Worm (Caenorhabditis elegans): ENCODE results near the gene F46G10.1.

The F46G10.1 gene

ce11 chrX:13264550-13264949 lies 47.0 kb downstream of the F46G10.1 start:
- TF ChIP-seq unc-86 (tag; optimal IDR thresholded peaks at IDR 0.05): peak; percentile 78
- TF ChIP-seq K02D7.2 (tag; optimal IDR thresholded peaks at IDR 0.05): peak; percentile 64
- TF ChIP-seq hlh-15 (tag; optimal IDR thresholded peaks at IDR 0.05): peak; percentile 80
- peak; percentile 56 for TF ChIP-seq fax-1 (tag; optimal IDR thresholded peaks at IDR 0.05)
- peak; percentile 76 for TF ChIP-seq Y22D7AL.16 (tag; optimal IDR thresholded peaks at IDR 0.05)
- peak; percentile 63 for TF ChIP-seq ceh-6 (GFP tag; optimal IDR thresholded peaks at IDR 0.05)
- peak; percentile 57 for TF ChIP-seq ceh-48 (tag; optimal IDR thresholded peaks at IDR 0.05)
- no peak for TF ChIP-seq ceh-22 (tag; optimal IDR thresholded peaks at IDR 0.05)
- TF ChIP-seq ama-1 (optimal IDR thresholded peaks at IDR 0.05): no peak
- TF ChIP-seq hlh-6 (tag; optimal IDR thresholded peaks at IDR 0.05): peak; percentile 83
- peak; percentile 60 for TF ChIP-seq dve-1 (tag; optimal IDR thresholded peaks at IDR 0.05)
- no peak for TF ChIP-seq elt-4 (tag; optimal IDR thresholded peaks at IDR 0.05)
- peak; percentile 62 for TF ChIP-seq T23F11.4 (GFP tag; optimal IDR thresholded peaks at IDR 0.05)
- peak; percentile 77 for TF ChIP-seq C38D4.7 (GFP tag; optimal IDR thresholded peaks at IDR 0.05)
- TF ChIP-seq pros-1 (tag; optimal IDR thresholded peaks at IDR 0.05): no peak
- peak; percentile 79 for TF ChIP-seq dmd-4 (tag; optimal IDR thresholded peaks at IDR 0.05; ENCODE audit: borderline replicate concordance)
- TF ChIP-seq mec-3 (tag; optimal IDR thresholded peaks at IDR 0.05; ENCODE audit: borderline replicate concordance): no peak
- TF ChIP-seq nhr-232 (tag; optimal IDR thresholded peaks at IDR 0.05): peak; percentile 71
- TF ChIP-seq fkh-6 (tag; optimal IDR thresholded peaks at IDR 0.05): peak; percentile 64
- TF ChIP-seq ahr-1 (tag; optimal IDR thresholded peaks at IDR 0.05): peak; percentile 31
- peak; percentile 25 for TF ChIP-seq ceh-9 (tag; optimal IDR thresholded peaks at IDR 0.05)
- TF ChIP-seq unc-42 (tag; optimal IDR thresholded peaks at IDR 0.05): no peak
- peak; percentile 81 for TF ChIP-seq sox-4 (tag; optimal IDR thresholded peaks at IDR 0.05)
- no peak for TF ChIP-seq fkh-10 (GFP tag; optimal IDR thresholded peaks at IDR 0.05)
- TF ChIP-seq K09A11.1 (tag; optimal IDR thresholded peaks at IDR 0.05; ENCODE audit: insufficient read depth): no peak
- peak; percentile 53 for TF ChIP-seq ceh-18 (tag; optimal IDR thresholded peaks at IDR 0.05)
- TF ChIP-seq pha-4 (tag; optimal IDR thresholded peaks at IDR 0.05): no peak
- TF ChIP-seq ceh-14 (tag; optimal IDR thresholded peaks at IDR 0.05): peak; percentile 84
- peak; percentile 12 for TF ChIP-seq hlh-30 (tag; optimal IDR thresholded peaks at IDR 0.05; ENCODE audit: insufficient read depth)
- TF ChIP-seq lim-6 (tag; optimal IDR thresholded peaks at IDR 0.05): no peak
- peak; percentile 47 for TF ChIP-seq pqm-1 (tag; optimal IDR thresholded peaks at IDR 0.05)
- peak; percentile 43 for TF ChIP-seq hlh-8 (tag; optimal IDR thresholded peaks at IDR 0.05)
- TF ChIP-seq gmeb-2 (tag; optimal IDR thresholded peaks at IDR 0.05): peak; percentile 81
- TF ChIP-seq ttx-3 (tag; optimal IDR thresholded peaks at IDR 0.05): peak; percentile 73
- peak; percentile 62 for TF ChIP-seq lin-11 (tag; optimal IDR thresholded peaks at IDR 0.05)
- TF ChIP-seq tbx-2 (tag; optimal IDR thresholded peaks at IDR 0.05): peak; percentile 41
- TF ChIP-seq unc-55 (GFP tag; optimal IDR thresholded peaks at IDR 0.05): no peak
- TF ChIP-seq npax-4 (tag; optimal IDR thresholded peaks at IDR 0.05): peak; percentile 52
- peak; percentile 64 for TF ChIP-seq syd-9 (tag; optimal IDR thresholded peaks at IDR 0.05)
- peak; percentile 76 for TF ChIP-seq ztf-16 (tag; optimal IDR thresholded peaks at IDR 0.05)
- TF ChIP-seq zip-5 (tag; optimal IDR thresholded peaks at IDR 0.05): peak; percentile 43
- peak; percentile 81 for TF ChIP-seq sdc-2 (tag; optimal IDR thresholded peaks at IDR 0.05)
- TF ChIP-seq tbx-7 (tag; optimal IDR thresholded peaks at IDR 0.05): peak; percentile 10
- TF ChIP-seq sox-2 (GFP tag; IDR thresholded peaks at IDR 0.05): peak; percentile 68
- TF ChIP-seq hlh-13 (GFP tag; optimal IDR thresholded peaks at IDR 0.05): peak; percentile 62
- peak; percentile 87 for TF ChIP-seq unc-3 (GFP tag; conservative IDR thresholded peaks at IDR 0.05)
- TF ChIP-seq unc-3 (tag; optimal IDR thresholded peaks at IDR 0.05): peak; percentile 67
- TF ChIP-seq che-1 (tag; optimal IDR thresholded peaks at IDR 0.05): peak; percentile 74
- TF ChIP-seq pag-3 (tag; optimal IDR thresholded peaks at IDR 0.05; ENCODE audit: borderline replicate concordance): no peak
- TF ChIP-seq pax-1 (tag; optimal IDR thresholded peaks at IDR 0.05): no peak
- TF ChIP-seq ref-2 (tag; optimal IDR thresholded peaks at IDR 0.05): peak; percentile 80
- peak; percentile 58 for TF ChIP-seq ceh-2 (tag; optimal IDR thresholded peaks at IDR 0.05)
- peak; percentile 48 for TF ChIP-seq ceh-34 (tag; optimal IDR thresholded peaks at IDR 0.05)
- peak; percentile 69 for TF ChIP-seq pha-2 (tag; optimal IDR thresholded peaks at IDR 0.05)
